Worm (Caenorhabditis elegans) whole organism, L3 larva: ENCODE results near the gene M01F1.8.

Experiments
- R02D3.7 ChIP-seq: fragments of 150-350 bp; optimal IDR thresholded peaks from 2 replicates; lab custom pipeline; 2014; ENCODE audit warnings: missing biosample characterization, missing genetic modification characterization
- ZK546.5 ChIP-seq: sonication (generic microtip); optimal IDR thresholded peaks from 2 replicates; lab custom pipeline; 2017; ENCODE audit warnings: missing biosample characterization, missing genetic modification characterization
- aly-2 ChIP-seq: fragments of 150-350 bp; optimal IDR thresholded peaks from 2 replicates; lab custom pipeline; 2014; ENCODE audit warnings: missing biosample characterization, missing genetic modification characterization
- ama-1 ChIP-seq: fragments of 150-350 bp; optimal IDR thresholded peaks from 2 replicates; lab custom pipeline; 2018
- ceh-16 ChIP-seq: sonication (generic microtip); optimal IDR thresholded peaks from 2 replicates; lab custom pipeline; 2017; ENCODE audit warnings: missing biosample characterization, missing genetic modification characterization
- ceh-28 ChIP-seq: fragments of 150-350 bp; optimal IDR thresholded peaks from 2 replicates; lab custom pipeline; 2014; ENCODE audit warnings: missing biosample characterization, missing genetic modification reagents, missing genetic modification characterization
- ceh-82 ChIP-seq: fragments of 150-350 bp; optimal IDR thresholded peaks from 2 replicates; lab custom pipeline; 2014; ENCODE audit warnings: missing biosample characterization, missing genetic modification characterization
- ceh-9 ChIP-seq: sonication (generic microtip); optimal IDR thresholded peaks from 2 replicates; lab custom pipeline; 2018; ENCODE audit warnings: missing biosample characterization, missing genetic modification characterization
- daf-12 ChIP-seq: fragments of 150-350 bp; optimal IDR thresholded peaks from 2 replicates; lab custom pipeline; 2014; ENCODE audit warnings: missing biosample characterization, missing genetic modification reagents, missing genetic modification characterization
- egl-27 ChIP-seq: sonication (generic microtip); optimal IDR thresholded peaks from 4 replicates; lab custom pipeline; 2017; ENCODE audit warnings: missing biosample characterization, missing genetic modification reagents, missing genetic modification characterization
- egl-5 ChIP-seq: fragments of 150-350 bp; optimal IDR thresholded peaks from 2 replicates; lab custom pipeline; 2017; ENCODE audit warnings: missing biosample characterization, missing genetic modification reagents, missing genetic modification characterization, inconsistent platforms
- elt-1 ChIP-seq: fragments of 150-350 bp; optimal IDR thresholded peaks from 2 replicates; lab custom pipeline; 2014; ENCODE audit warnings: missing biosample characterization, missing genetic modification characterization
- elt-2 ChIP-seq: sonication (generic microtip); optimal IDR thresholded peaks from 2 replicates; lab custom pipeline; 2016; ENCODE audit warnings: missing genetic modification reagents, mild to moderate bottlenecking, missing genetic modification characterization, missing compliant biosample characterization
- eor-1 ChIP-seq, 2 experiments: fragments of 150-350 bp; optimal IDR thresholded peaks; 2 replicates each; lab custom pipeline; 2014 to 2018; ENCODE audit warnings: missing biosample characterization in 2 of 2, missing genetic modification characterization in 2 of 2
- fkh-10 ChIP-seq: sonication (generic microtip); optimal IDR thresholded peaks from 2 replicates; lab custom pipeline; 2017; ENCODE audit warnings: missing biosample characterization, missing genetic modification reagents, missing genetic modification characterization
- fkh-2 ChIP-seq: fragments of 150-350 bp; optimal IDR thresholded peaks from 2 replicates; lab custom pipeline; 2014; ENCODE audit warnings: missing biosample characterization, missing genetic modification reagents, missing genetic modification characterization
- hmg-11 ChIP-seq: sonication (generic microtip); optimal IDR thresholded peaks from 2 replicates; lab custom pipeline; 2016; ENCODE audit warnings: missing genetic modification characterization, missing compliant biosample characterization
- lin-15B ChIP-seq: fragments of 150-350 bp; optimal IDR thresholded peaks from 2 replicates; lab custom pipeline; 2014; ENCODE audit warnings: missing biosample characterization, missing genetic modification characterization
- lin-39 ChIP-seq: fragments of 150-350 bp; optimal IDR thresholded peaks from 2 replicates; lab custom pipeline; 2018; ENCODE audit warnings: missing biosample characterization, missing genetic modification reagents, missing genetic modification characterization
- lsy-12 ChIP-seq: sonication (generic microtip); optimal IDR thresholded peaks from 2 replicates; lab custom pipeline; 2016; ENCODE audit warnings: mild to moderate bottlenecking, missing genetic modification characterization, missing compliant biosample characterization
- mml-1 ChIP-seq: fragments of 150-350 bp; sonication (generic microtip); optimal IDR thresholded peaks from 3 replicates; lab custom pipeline; 2014; ENCODE audit warnings: missing biosample characterization, missing genetic modification characterization
- nfya-1 ChIP-seq: sonication (generic microtip); optimal IDR thresholded peaks from 2 replicates; lab custom pipeline; 2017; ENCODE audit warnings: missing genetic modification characterization, mild to moderate bottlenecking, missing compliant biosample characterization, antibody characterized with exemption, moderate library complexity; ENCODE audit not compliant: insufficient read depth
- nhr-12 ChIP-seq: fragments of 150-350 bp; optimal IDR thresholded peaks from 2 replicates; lab custom pipeline; 2014; ENCODE audit warnings: missing biosample characterization, missing genetic modification characterization
- nhr-23 ChIP-seq: fragments of 150-350 bp; optimal IDR thresholded peaks from 2 replicates; lab custom pipeline; 2014; ENCODE audit warnings: missing biosample characterization, missing genetic modification reagents, missing genetic modification characterization
- nhr-237 ChIP-seq: fragments of 150-350 bp; optimal IDR thresholded peaks from 2 replicates; lab custom pipeline; 2014; ENCODE audit warnings: missing biosample characterization, missing genetic modification characterization
- nhr-25 ChIP-seq: sonication (generic microtip); optimal IDR thresholded peaks from 2 replicates; lab custom pipeline; 2017; ENCODE audit warnings: missing biosample characterization, missing genetic modification characterization
- nhr-28 ChIP-seq: fragments of 150-350 bp; optimal IDR thresholded peaks from 2 replicates; lab custom pipeline; 2014; ENCODE audit warnings: missing biosample characterization, missing genetic modification characterization
- nhr-43 ChIP-seq: sonication (generic microtip); optimal IDR thresholded peaks from 2 replicates; lab custom pipeline; 2016; ENCODE audit warnings: mild to moderate bottlenecking, missing genetic modification characterization, missing compliant biosample characterization; ENCODE audit not compliant: poor library complexity, severe bottlenecking
- nhr-76 ChIP-seq: fragments of 150-350 bp; sonication (generic microtip); optimal IDR thresholded peaks from 5 replicates; lab custom pipeline; 2014; ENCODE audit warnings: missing biosample characterization, missing genetic modification characterization
- pha-4 ChIP-seq: fragments of 150-350 bp; optimal IDR thresholded peaks from 2 replicates; lab custom pipeline; 2014; ENCODE audit warnings: missing biosample characterization, missing genetic modification reagents, missing genetic modification characterization
- pqm-1 ChIP-seq: fragments of 150-350 bp; optimal IDR thresholded peaks from 2 replicates; lab custom pipeline; 2017; ENCODE audit warnings: missing biosample characterization, missing genetic modification characterization, inconsistent platforms
- sea-2 ChIP-seq: fragments of 150-350 bp; sonication (generic microtip); optimal IDR thresholded peaks from 4 replicates; lab custom pipeline; 2014; ENCODE audit warnings: missing biosample characterization, missing genetic modification reagents, missing genetic modification characterization
- skn-1 ChIP-seq: fragments of 150-350 bp; optimal IDR thresholded peaks from 2 replicates; lab custom pipeline; 2014; ENCODE audit warnings: missing biosample characterization, missing genetic modification characterization
- snpc-4 ChIP-seq: fragments of 150-350 bp; optimal IDR thresholded peaks from 2 replicates; lab custom pipeline; 2014; ENCODE audit warnings: missing biosample characterization, missing genetic modification characterization
- tbx-2 ChIP-seq: sonication (generic microtip); optimal IDR thresholded peaks from 2 replicates; lab custom pipeline; 2016; ENCODE audit warnings: mild to moderate bottlenecking, missing genetic modification characterization, missing compliant biosample characterization
- unc-39 ChIP-seq: sonication (generic microtip); optimal IDR thresholded peaks from 4 replicates; lab custom pipeline; 2017; ENCODE audit warnings: missing biosample characterization, missing genetic modification characterization
- unc-62 ChIP-seq: fragments of 150-350 bp; sonication (generic microtip); optimal IDR thresholded peaks from 4 replicates; lab custom pipeline; 2014; ENCODE audit warnings: missing biosample characterization, missing genetic modification reagents, missing genetic modification characterization
- zag-1 ChIP-seq: fragments of 150-350 bp; optimal IDR thresholded peaks from 2 replicates; lab custom pipeline; 2014; ENCODE audit warnings: missing biosample characterization, missing genetic modification characterization
- ztf-11 ChIP-seq: fragments of 150-350 bp; optimal IDR thresholded peaks from 2 replicates; lab custom pipeline; 2014; ENCODE audit warnings: missing biosample characterization, missing genetic modification characterization
- ztf-4 ChIP-seq: fragments of 150-350 bp; optimal IDR thresholded peaks from 2 replicates; lab custom pipeline; 2014; ENCODE audit warnings: missing biosample characterization, missing genetic modification characterization

The M01F1.8 gene

ce11 chrIII:3532035-3532434, 29.7 kb upstream of the M01F1.8 start:
- TF ChIP-seq ZK546.5 (tag; lab: Kevin White, UChicago): no peak
- no peak for TF ChIP-seq fkh-2 (tag; lab: Kevin White, UChicago)
- peak; percentile 91 for TF ChIP-seq lin-39
- peak; percentile 8 for TF ChIP-seq elt-2
- peak; percentile 46 for TF ChIP-seq unc-62 (GFP tag; lab: Kevin White, UChicago)
- no peak for TF ChIP-seq eor-1 (tag; optimal IDR thresholded peaks at IDR 0.05; lab: Kevin White, UChicago)
- peak; percentile 17 for TF ChIP-seq pha-4 (tag; lab: Kevin White, UChicago)
- peak; percentile 42 for TF ChIP-seq nhr-23
- no peak for TF ChIP-seq nhr-76 (tag; lab: Kevin White, UChicago)
- TF ChIP-seq tbx-2 (tag; lab: Kevin White, UChicago): peak; percentile 1
- no peak for TF ChIP-seq fkh-10
- no peak for TF ChIP-seq ceh-82
- TF ChIP-seq mml-1: no peak
- no peak for TF ChIP-seq ceh-16 (tag; lab: Kevin White, UChicago)
- peak; percentile 86 for TF ChIP-seq nfya-1
- TF ChIP-seq sea-2: no peak
- TF ChIP-seq daf-12 (tag; lab: Kevin White, UChicago): no peak
- TF ChIP-seq nhr-28 (tag; lab: Kevin White, UChicago): no peak
- no peak for TF ChIP-seq R02D3.7 (tag; lab: Kevin White, UChicago)
- TF ChIP-seq skn-1 (tag; lab: Kevin White, UChicago): no peak
- TF ChIP-seq ceh-28 (tag; lab: Kevin White, UChicago): peak; percentile 72
- TF ChIP-seq hmg-11 (tag; lab: Kevin White, UChicago): peak; percentile 92
- TF ChIP-seq egl-5 (tag; lab: Kevin White, UChicago): peak; percentile 21
- no peak for TF ChIP-seq lsy-12
- no peak for TF ChIP-seq ama-1
- TF ChIP-seq snpc-4 (tag; lab: Kevin White, UChicago): no peak
- TF ChIP-seq ztf-4: no peak
- TF ChIP-seq nhr-43 (tag; lab: Kevin White, UChicago): no peak
- TF ChIP-seq zag-1 (tag; lab: Kevin White, UChicago): no peak
- peak; percentile 57 for TF ChIP-seq lin-15B (tag; lab: Kevin White, UChicago)
- no peak for TF ChIP-seq egl-27 (tag; lab: Kevin White, UChicago)
- no peak for TF ChIP-seq nhr-237 (tag; lab: Kevin White, UChicago)
- TF ChIP-seq unc-39: no peak

ce11 chrIII:3529744-3530208, 27.4 kb upstream of the M01F1.8 start, which contains the start of gene pitp-1:
pitp-1 (minus strand) TSS chrIII:3529794.
- TF ChIP-seq pqm-1 (tag; lab: Kevin White, UChicago): peak; percentile 75
- TF ChIP-seq nfya-1: peak; percentile 29
- TF ChIP-seq ceh-16 (tag; lab: Kevin White, UChicago): no peak
- TF ChIP-seq unc-62 (GFP tag; lab: Kevin White, UChicago): no peak
- TF ChIP-seq ztf-11 (tag; lab: Kevin White, UChicago): no peak
- peak; percentile 43 for TF ChIP-seq pha-4 (tag; lab: Kevin White, UChicago)
- no peak for TF ChIP-seq sea-2
- TF ChIP-seq nhr-12 (tag; lab: Kevin White, UChicago): no peak
- no peak for TF ChIP-seq fkh-10
- peak; percentile 79 for TF ChIP-seq elt-2
- TF ChIP-seq lin-15B (tag; lab: Kevin White, UChicago): no peak

ce11 chrIII:3528342-3528741, 26.0 kb upstream of the M01F1.8 start, which contains the start of gene rpl-37:
rpl-37 (plus strand) TSS chrIII:3528642.
- no peak for TF ChIP-seq mml-1
- no peak for TF ChIP-seq egl-27 (tag; lab: Kevin White, UChicago)
- TF ChIP-seq elt-1 (tag; lab: Kevin White, UChicago): no peak
- TF ChIP-seq ztf-11 (tag; lab: Kevin White, UChicago): no peak
- TF ChIP-seq unc-62 (GFP tag; lab: Kevin White, UChicago): no peak
- TF ChIP-seq sea-2: no peak
- no peak for TF ChIP-seq ceh-9 (tag; lab: Kevin White, UChicago)
- TF ChIP-seq ama-1: no peak
- no peak for TF ChIP-seq elt-2
- no peak for TF ChIP-seq nhr-25 (tag; lab: Kevin White, UChicago)
- no peak for TF ChIP-seq nfya-1
- no peak for TF ChIP-seq eor-1 (tag; optimal IDR thresholded peaks at IDR 0.05; lab: Kevin White, UChicago)
- TF ChIP-seq ZK546.5 (tag; lab: Kevin White, UChicago): no peak
- no peak for TF ChIP-seq aly-2
- no peak for TF ChIP-seq nhr-237 (tag; lab: Kevin White, UChicago)
